Fruit fly (Drosophila melanogaster) whole organism, embryonic: ENCODE results near the gene Bx42.
A peak's percentile ranks its signal among the peaks of the same experiment; 100 is the strongest.

Experiments
- Adf1 ChIP-seq: fragments of 200-800 bp; sonication (Bioruptor generic); IDR thresholded peaks from 2 replicates; pipeline ENCODE4 v1.3.6; 2022; ENCODE audit warnings: missing biosample characterization, missing genetic modification characterization
- Asciz ChIP-seq: fragments of 200-800 bp; sonication (Bioruptor generic); optimal IDR thresholded peaks from 2 replicates; lab custom pipeline; 2017; ENCODE audit warnings: missing biosample characterization, mild to moderate bottlenecking, missing genetic modification characterization, missing genetic modification reagents
- BEAF-32 ChIP-seq: fragments of 200-800 bp; sonication (Bioruptor generic); optimal IDR thresholded peaks from 3 replicates; lab custom pipeline; 2017; ENCODE audit warnings: missing biosample characterization, missing genetic modification characterization, mild to moderate bottlenecking, moderate library complexity, missing genetic modification reagents
- CG10366 ChIP-seq: fragments of 200-800 bp; sonication (Bioruptor generic); IDR thresholded peaks from 2 replicates; pipeline ENCODE4 v1.3.6; 2022; ENCODE audit warnings: missing biosample characterization, missing genetic modification characterization
- CG10462 ChIP-seq: fragments of 200-800 bp; sonication (Bioruptor generic); optimal IDR thresholded peaks from 2 replicates; lab custom pipeline; 2016; ENCODE audit warnings: missing biosample characterization, missing genetic modification characterization
- CG12071 ChIP-seq: fragments of 200-800 bp; sonication (Bioruptor generic); optimal IDR thresholded peaks from 3 replicates; lab custom pipeline; 2018; ENCODE audit warnings: missing biosample characterization, mild to moderate bottlenecking, missing genetic modification characterization
- CG14667 ChIP-seq: fragments of 200-800 bp; sonication (Bioruptor generic); IDR thresholded peaks from 2 replicates; pipeline ENCODE4 v1.3.6; 2022; ENCODE audit warnings: missing biosample characterization, missing genetic modification characterization
- CG15514 ChIP-seq: fragments of 200-800 bp; sonication (Bioruptor generic); optimal IDR thresholded peaks from 3 replicates; lab custom pipeline; 2017; ENCODE audit warnings: missing biosample characterization, missing genetic modification characterization, mild to moderate bottlenecking, moderate library complexity, missing genetic modification reagents
- CG1647 ChIP-seq: fragments of 200-800 bp; sonication (Bioruptor generic); optimal IDR thresholded peaks from 3 replicates; lab custom pipeline; 2016; ENCODE audit warnings: missing biosample characterization, missing genetic modification characterization
- CG17385 ChIP-seq: fragments of 200-800 bp; sonication (Bioruptor generic); optimal IDR thresholded peaks from 3 replicates; lab custom pipeline; 2018; ENCODE audit warnings: missing biosample characterization, mild to moderate bottlenecking, missing genetic modification characterization
- CG1832 ChIP-seq: fragments of 200-800 bp; sonication (Bioruptor generic); optimal IDR thresholded peaks from 2 replicates; lab custom pipeline; 2017; ENCODE audit warnings: missing biosample characterization, mild to moderate bottlenecking, missing genetic modification characterization, inconsistent platforms
- CG3163 ChIP-seq: fragments of 200-800 bp; sonication (Bioruptor generic); optimal IDR thresholded peaks from 3 replicates; lab custom pipeline; 2016; ENCODE audit warnings: missing biosample characterization, missing genetic modification characterization
- CG33557 ChIP-seq: fragments of 200-800 bp; sonication (Bioruptor generic); optimal IDR thresholded peaks from 2 replicates; lab custom pipeline; 2019; ENCODE audit warnings: missing biosample characterization, mild to moderate bottlenecking, missing genetic modification characterization, moderate library complexity
- CG34422 ChIP-seq: fragments of 200-800 bp; sonication (Bioruptor generic); IDR thresholded peaks from 3 replicates; pipeline ENCODE4 v1.3.6; 2022; ENCODE audit warnings: missing biosample characterization, missing genetic modification characterization
- CG4360 ChIP-seq: fragments of 200-800 bp; sonication (Bioruptor generic); IDR thresholded peaks from 2 replicates; pipeline ENCODE4 v1.3.6; 2022; ENCODE audit warnings: missing biosample characterization, missing genetic modification characterization
- CG8478 ChIP-seq: fragments of >200 bp; optimal IDR thresholded peaks from 2 replicates; lab custom pipeline; 2018
- CG9797 ChIP-seq: fragments of 200-800 bp; sonication (Bioruptor generic); optimal IDR thresholded peaks from 3 replicates; lab custom pipeline; 2018; ENCODE audit warnings: missing biosample characterization, mild to moderate bottlenecking, missing genetic modification characterization
- ERR ChIP-seq: fragments of 200-800 bp; sonication (Bioruptor generic); optimal IDR thresholded peaks from 2 replicates; lab custom pipeline; 2016; ENCODE audit warnings: missing biosample characterization, missing genetic modification characterization
- HLH3B ChIP-seq: fragments of 200-800 bp; sonication (Bioruptor generic); IDR thresholded peaks from 2 replicates; pipeline ENCODE4 v1.3.6; 2022; ENCODE audit warnings: missing biosample characterization, missing genetic modification characterization
- Hr78 ChIP-seq, 2 experiments: fragments of 200-800 bp in 1 of 2; fragments of >200 bp in 1 of 2; sonication (Bioruptor generic) in 1 of 2; optimal IDR thresholded peaks; 2 replicates each; lab custom pipeline; 2017 to 2019; ENCODE audit warnings: missing biosample characterization in 2 of 2, missing genetic modification characterization in 2 of 2, mild to moderate bottlenecking in 1 of 2, moderate library complexity in 1 of 2
- Jarid2 ChIP-seq: fragments of 200-800 bp; sonication (Bioruptor generic); optimal IDR thresholded peaks from 3 replicates; lab custom pipeline; 2017; ENCODE audit warnings: mild to moderate bottlenecking, missing biosample characterization, missing genetic modification reagents, missing genetic modification characterization
- Myb ChIP-seq: fragments of 200-800 bp; sonication (Bioruptor generic); optimal IDR thresholded peaks from 2 replicates; lab custom pipeline; 2016; ENCODE audit warnings: missing biosample characterization, missing genetic modification characterization
- NFAT ChIP-seq: fragments of 200-800 bp; sonication (Bioruptor generic); IDR thresholded peaks from 2 replicates; pipeline ENCODE4 v1.3.6; 2022; ENCODE audit warnings: missing biosample characterization, missing genetic modification characterization
- Nf-YA ChIP-seq: fragments of 200-800 bp; sonication (Bioruptor generic); IDR thresholded peaks from 2 replicates; pipeline ENCODE4 v1.3.6; 2022; ENCODE audit warnings: missing biosample characterization, missing genetic modification characterization
- Optix ChIP-seq: fragments of 200-800 bp; sonication (Bioruptor generic); IDR thresholded peaks from 3 replicates; pipeline ENCODE4 v1.3.6; 2022; ENCODE audit warnings: missing biosample characterization, missing genetic modification characterization
- Rx ChIP-seq: fragments of 200-800 bp; sonication (Bioruptor generic); IDR thresholded peaks from 2 replicates; pipeline ENCODE4 v1.3.6; 2022; ENCODE audit warnings: missing biosample characterization, missing genetic modification characterization
- Xrp1 ChIP-seq: fragments of 200-800 bp; sonication (Bioruptor generic); IDR thresholded peaks from 2 replicates; pipeline ENCODE4 v1.3.6; 2022; ENCODE audit warnings: missing biosample characterization, missing genetic modification characterization
- cad ChIP-seq: fragments of >200 bp; optimal IDR thresholded peaks from 2 replicates; lab custom pipeline; 2017; ENCODE audit warnings: missing biosample characterization, missing genetic modification characterization
- croc ChIP-seq: fragments of 200-800 bp; sonication (Bioruptor generic); conservative IDR thresholded peaks from 3 replicates; pipeline ENCODE4 v1.3.6; 2022; ENCODE audit warnings: missing biosample characterization, missing genetic modification characterization
- exex ChIP-seq: fragments of 200-800 bp; sonication (Bioruptor generic); optimal IDR thresholded peaks from 4 replicates; lab custom pipeline; 2018; ENCODE audit warnings: missing biosample characterization, mild to moderate bottlenecking, missing genetic modification characterization, moderate library complexity
- grn ChIP-seq: fragments of 200-800 bp; sonication (Bioruptor generic); optimal IDR thresholded peaks from 3 replicates; lab custom pipeline; 2017; ENCODE audit warnings: missing biosample characterization, missing genetic modification characterization
- ken ChIP-seq: fragments of 200-800 bp; sonication (Bioruptor generic); IDR thresholded peaks from 3 replicates; pipeline ENCODE4 v1.3.6; 2022; ENCODE audit warnings: missing biosample characterization, missing genetic modification characterization
- nmo ChIP-seq: fragments of 200-800 bp; sonication (Bioruptor generic); optimal IDR thresholded peaks from 2 replicates; lab custom pipeline; 2018; ENCODE audit warnings: missing biosample characterization, mild to moderate bottlenecking, missing genetic modification characterization, moderate library complexity
- peb ChIP-seq: fragments of 200-800 bp; sonication (Bioruptor generic); IDR thresholded peaks from 2 replicates; pipeline ENCODE4 v1.3.6; 2022; ENCODE audit warnings: missing biosample characterization, missing genetic modification characterization
- pros ChIP-seq: fragments of 200-800 bp; sonication (Bioruptor generic); optimal IDR thresholded peaks from 3 replicates; lab custom pipeline; 2019; ENCODE audit warnings: missing biosample characterization, mild to moderate bottlenecking, missing genetic modification characterization, moderate library complexity
- pzg ChIP-seq: fragments of 200-800 bp; sonication (Bioruptor generic); optimal IDR thresholded peaks from 3 replicates; lab custom pipeline; 2018; ENCODE audit warnings: missing biosample characterization, mild to moderate bottlenecking, missing genetic modification characterization, moderate library complexity
- stwl ChIP-seq: fragments of 200-800 bp; sonication (Bioruptor generic); optimal IDR thresholded peaks from 3 replicates; lab custom pipeline; 2018; ENCODE audit warnings: missing biosample characterization, mild to moderate bottlenecking, missing genetic modification characterization, moderate library complexity
- tgo ChIP-seq: fragments of 200-800 bp; sonication (Bioruptor generic); IDR thresholded peaks from 3 replicates; pipeline ENCODE4 v1.3.6; 2022; ENCODE audit warnings: missing biosample characterization, missing genetic modification characterization
- toy ChIP-seq: fragments of 200-800 bp; sonication (Bioruptor generic); IDR thresholded peaks from 2 replicates; pipeline ENCODE4 v1.3.6; 2022; ENCODE audit warnings: missing biosample characterization, missing genetic modification characterization
- trem ChIP-seq: fragments of 200-800 bp; optimal IDR thresholded peaks from 3 replicates; lab custom pipeline; 2019; ENCODE audit warnings: missing biosample characterization, mild to moderate bottlenecking, missing genetic modification characterization, moderate library complexity
- unc-4 ChIP-seq: fragments of 200-800 bp; sonication (Bioruptor generic); IDR thresholded peaks from 2 replicates; pipeline ENCODE4 v1.3.6; 2022; ENCODE audit warnings: missing biosample characterization, missing genetic modification characterization; ENCODE audit not compliant: partially characterized antibody
- wor ChIP-seq: fragments of 200-800 bp; sonication (Bioruptor generic); IDR thresholded peaks from 2 replicates; pipeline ENCODE4 v1.3.6; 2022; ENCODE audit warnings: missing biosample characterization, missing genetic modification characterization
- z ChIP-seq: fragments of 200-800 bp; sonication (Bioruptor generic); IDR thresholded peaks from 3 replicates; pipeline ENCODE4 v1.3.6; 2022; ENCODE audit warnings: missing biosample characterization, missing genetic modification characterization

Bx42 gene

DNA sequence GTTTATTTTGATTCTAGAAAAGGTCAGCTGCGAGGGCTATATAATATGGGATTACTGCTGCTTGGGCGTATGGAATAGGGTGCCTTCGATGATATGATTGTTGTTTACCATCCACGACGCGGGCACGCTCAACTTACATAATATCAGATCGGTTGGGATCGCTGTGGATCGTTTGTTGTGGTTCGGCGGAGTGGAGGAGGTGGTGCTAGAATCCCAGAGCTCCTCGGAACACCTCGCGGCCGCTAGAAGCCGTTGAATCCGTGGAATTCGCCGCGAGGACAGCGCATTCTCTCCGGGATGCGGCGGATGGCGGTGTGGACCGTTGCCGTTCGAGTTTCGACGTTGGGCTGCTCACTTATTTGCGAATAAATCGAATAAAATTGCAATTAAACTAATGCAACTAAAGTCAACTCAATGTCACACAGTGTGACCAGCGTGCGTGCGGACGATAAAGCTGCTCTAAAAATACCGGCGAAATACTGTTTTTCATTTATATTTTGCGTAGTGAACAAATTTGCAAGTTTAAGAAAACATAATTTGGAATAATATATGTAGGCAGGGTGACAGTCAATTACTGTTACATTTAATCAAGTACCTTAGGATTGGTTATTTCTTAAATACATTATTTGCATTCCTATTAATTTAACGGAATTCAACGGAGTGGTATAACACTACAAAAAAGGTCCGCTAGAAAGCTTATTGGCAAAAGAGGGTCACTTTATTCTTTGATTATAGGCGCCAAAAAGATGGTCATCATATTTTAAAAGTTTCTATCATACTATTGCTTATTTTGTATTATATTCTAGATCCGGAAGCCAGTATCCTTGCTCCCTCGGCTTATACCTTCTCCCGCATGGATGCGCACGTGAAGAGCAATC lies 2.9 kb downstream of the Bx42 start, which contains the start of gene CG7766 (continued):
- TF ChIP-seq nmo (GFP tag; lab: Kevin White, UChicago) (peak; percentile 22), Rx (GFP tag; lab: Robert Waterston, UW) (no peak), pzg (GFP tag; lab: Kevin White, UChicago) (peak; percentile 59), ken (GFP tag; lab: Robert Waterston, UW) (no peak), CG17385 (GFP tag; lab: Kevin White, UChicago) (no peak), CG34422 (GFP tag; lab: Robert Waterston, UW) (0 out of 3 replicates have a peak, but pooled peaks have one; percentile 12), grn (GFP tag; lab: Kevin White, UChicago) (no peak), trem (peak; percentile 15), pros (GFP tag; lab: Kevin White, UChicago) (no peak), CG4360 (GFP tag; lab: Robert Waterston, UW) (no peak), CG33557 (GFP tag; lab: Kevin White, UChicago) (no peak), BEAF-32 (GFP tag; lab: Kevin White, UChicago) (peak; percentile 35), Myb (GFP tag; lab: Kevin White, UChicago) (peak; percentile 21), Jarid2 (GFP tag; lab: Kevin White, UChicago) (no peak), CG9797 (peak; percentile 69), Optix (GFP tag; lab: Robert Waterston, UW) (no peak), Asciz (GFP tag; lab: Kevin White, UChicago) (no peak), unc-4 (GFP tag; lab: Robert Waterston, UW) (no peak), Nf-YA (GFP tag; lab: Robert Waterston, UW) (no peak), croc (GFP tag; lab: Robert Waterston, UW) (no peak), z (GFP tag; lab: Robert Waterston, UW) (no peak), stwl (tag; lab: Kevin White, UChicago) (peak; percentile 25), ERR (peak; percentile 96), CG10366 (GFP tag; lab: Robert Waterston, UW) (no peak)

DNA sequence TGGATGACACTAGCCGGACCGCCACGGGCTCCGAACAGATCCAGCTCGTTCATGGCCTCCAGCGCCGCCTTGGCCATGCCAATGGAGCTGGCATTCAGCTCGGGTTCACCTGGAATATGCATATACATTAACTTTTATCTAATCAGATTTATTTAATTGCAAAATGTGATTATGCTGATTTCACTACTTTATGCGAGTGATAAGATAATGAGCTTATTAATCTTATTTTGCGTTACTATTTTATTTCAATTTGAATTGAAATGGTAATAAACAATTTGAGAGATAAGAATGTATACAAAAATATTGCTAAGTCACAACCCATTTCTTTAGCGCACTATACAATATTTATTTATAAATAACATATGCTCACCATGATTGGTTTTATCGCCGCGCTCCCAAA lies 4.3 kb downstream of the Bx42 start:
- TF ChIP-seq CG1647 (GFP tag; lab: Kevin White, UChicago), result no peak
- peak; percentile 93 for TF ChIP-seq exex (tag; lab: Kevin White, UChicago)

DNA sequence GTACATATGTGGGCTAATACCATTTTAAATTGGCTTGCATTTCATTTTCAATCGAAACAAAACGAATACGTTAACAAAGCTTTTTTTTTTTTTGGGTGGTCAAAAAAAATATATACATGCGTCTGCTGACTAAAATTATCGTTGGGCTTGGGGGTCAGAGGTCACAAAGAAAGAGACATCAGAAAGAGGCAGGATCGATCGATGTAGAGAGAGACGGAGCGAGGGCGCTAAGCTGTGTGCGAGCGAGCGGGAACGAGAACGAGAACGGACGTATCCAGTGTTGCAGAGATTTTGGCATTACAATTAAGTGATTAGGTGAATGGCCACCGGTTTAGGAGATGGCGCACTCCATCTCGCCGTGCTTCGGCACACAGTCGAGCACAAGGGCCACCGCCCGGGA lies 12.5 kb downstream of the Bx42 start:
- no peak for TF ChIP-seq peb (GFP tag; lab: Robert Waterston, UW)
- peak; percentile 65 for TF ChIP-seq CG1832 (GFP tag; lab: Kevin White, UChicago)
- peak in 1 of 2 experiments; percentile 98 for TF ChIP-seq Hr78 (GFP tag; optimal IDR thresholded peaks at IDR 0.05; lab: Kevin White, UChicago)
- no peak for TF ChIP-seq CG3163 (GFP tag; lab: Kevin White, UChicago)
- no peak for TF ChIP-seq HLH3B (GFP tag; lab: Robert Waterston, UW)

DNA sequence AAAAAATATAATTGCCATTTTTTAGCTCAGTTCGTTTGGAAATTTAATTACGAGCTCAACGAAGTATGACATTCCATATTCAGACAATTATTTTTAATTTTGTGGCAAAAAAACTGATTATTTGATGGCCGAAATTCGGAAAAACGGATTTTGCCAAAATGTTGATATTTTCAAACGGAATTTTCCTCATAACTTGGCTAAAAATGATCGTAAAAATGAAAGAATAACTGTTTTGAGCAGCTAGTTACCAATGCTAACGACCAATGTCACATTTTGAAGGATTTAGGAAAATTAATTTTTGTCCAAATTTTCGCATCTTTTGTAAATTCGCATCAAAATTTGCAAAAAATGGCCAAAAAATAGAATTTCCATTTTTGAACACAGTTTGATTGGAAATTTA lies 13.3 kb downstream of the Bx42 start:
- TF ChIP-seq CG15514 (GFP tag; lab: Kevin White, UChicago), result no peak
- no peak for TF ChIP-seq toy (GFP tag; lab: Robert Waterston, UW)
- no peak for TF ChIP-seq CG8478 (lab: Kevin White, UChicago)
- TF ChIP-seq ken (GFP tag; lab: Robert Waterston, UW), result no peak
- no peak for TF ChIP-seq Xrp1 (GFP tag; lab: Robert Waterston, UW)
- TF ChIP-seq Adf1, result no peak
- no peak for TF ChIP-seq tgo (GFP tag; lab: Robert Waterston, UW)
- TF ChIP-seq NFAT (GFP tag; lab: Robert Waterston, UW), result no peak
- no peak for TF ChIP-seq CG14667
- no peak for TF ChIP-seq CG10462 (GFP tag; lab: Kevin White, UChicago)
- TF ChIP-seq cad (GFP tag; lab: Kevin White, UChicago), result no peak
- no peak for TF ChIP-seq CG12071 (GFP tag; lab: Kevin White, UChicago)
- TF ChIP-seq wor, result no peak
- TF ChIP-seq, all 482 proteins: peak for 0
